Worm (Caenorhabditis elegans) whole organism, late embryonic: Measurements from ENCODE around the gene ugt-49.

ENCODE experiments used
- K02D7.2 ChIP-seq: sonication (generic microtip); optimal IDR thresholded peaks from 2 replicates; lab custom pipeline; 2017; ENCODE audit warnings: mild to moderate bottlenecking, missing genetic modification characterization, missing compliant biosample characterization
- K09A11.1 ChIP-seq: sonication (generic microtip); optimal IDR thresholded peaks from 2 replicates; lab custom pipeline; 2017; ENCODE audit warnings: antibody characterized with exemption, mild to moderate bottlenecking, missing genetic modification characterization, missing compliant biosample characterization; ENCODE audit not compliant: insufficient read depth
- T23F11.4 ChIP-seq: fragments of 200-800 bp; sonication (Bioruptor generic); optimal IDR thresholded peaks from 2 replicates; lab custom pipeline; 2018; ENCODE audit warnings: mild to moderate bottlenecking, missing genetic modification characterization, missing compliant biosample characterization
- ahr-1 ChIP-seq: sonication (generic microtip); optimal IDR thresholded peaks from 2 replicates; lab custom pipeline; 2016; ENCODE audit warnings: missing genetic modification characterization, missing compliant biosample characterization
- ceh-18 ChIP-seq: sonication (generic microtip); optimal IDR thresholded peaks from 2 replicates; lab custom pipeline; 2016; ENCODE audit warnings: missing genetic modification characterization, missing compliant biosample characterization
- ceh-19 ChIP-seq: fragments of 200-800 bp; sonication (Bioruptor generic); optimal IDR thresholded peaks from 2 replicates; lab custom pipeline; 2018; ENCODE audit warnings: mild to moderate bottlenecking, missing genetic modification characterization, missing compliant biosample characterization
- ceh-22 ChIP-seq: sonication (generic microtip); optimal IDR thresholded peaks from 2 replicates; lab custom pipeline; 2017; ENCODE audit warnings: missing biosample characterization, missing genetic modification characterization
- ceh-31 ChIP-seq: sonication (generic microtip); optimal IDR thresholded peaks from 2 replicates; lab custom pipeline; 2016; ENCODE audit warnings: missing genetic modification characterization, missing compliant biosample characterization
- ceh-45 ChIP-seq: fragments of 200-800 bp; sonication (Bioruptor generic); IDR thresholded peaks from 2 replicates; pipeline ENCODE4 v1.3.6; 2022; ENCODE audit warnings: missing genetic modification reagents, missing genetic modification characterization, missing compliant biosample characterization
- ceh-9 ChIP-seq: sonication (generic microtip); optimal IDR thresholded peaks from 2 replicates; lab custom pipeline; 2016; ENCODE audit warnings: mild to moderate bottlenecking, missing genetic modification characterization, inconsistent platforms, missing compliant biosample characterization
- che-1 ChIP-seq: sonication (generic microtip); optimal IDR thresholded peaks from 2 replicates; lab custom pipeline; 2016; ENCODE audit warnings: mild to moderate bottlenecking, missing genetic modification characterization, missing compliant biosample characterization
- dve-1 ChIP-seq: sonication (generic microtip); optimal IDR thresholded peaks from 2 replicates; lab custom pipeline; 2017; ENCODE audit warnings: antibody characterized with exemption, mild to moderate bottlenecking, missing genetic modification characterization, missing compliant biosample characterization
- elt-2 ChIP-seq: sonication (generic microtip); optimal IDR thresholded peaks from 2 replicates; lab custom pipeline; 2016; ENCODE audit warnings: missing genetic modification reagents, missing genetic modification characterization, missing compliant biosample characterization
- ets-4 ChIP-seq: sonication (generic microtip); optimal IDR thresholded peaks from 2 replicates; lab custom pipeline; 2016; ENCODE audit warnings: missing genetic modification characterization, missing compliant biosample characterization
- eyg-1 ChIP-seq: sonication (generic microtip); optimal IDR thresholded peaks from 2 replicates; lab custom pipeline; 2016; ENCODE audit warnings: missing genotype, missing genetic modification characterization, missing compliant biosample characterization
- fax-1 ChIP-seq: sonication (generic microtip); optimal IDR thresholded peaks from 2 replicates; lab custom pipeline; 2016; ENCODE audit warnings: missing genotype, missing genetic modification characterization, missing compliant biosample characterization
- fkh-6 ChIP-seq: sonication (generic microtip); optimal IDR thresholded peaks from 2 replicates; lab custom pipeline; 2016; ENCODE audit warnings: missing genetic modification characterization, missing compliant biosample characterization
- gmeb-2 ChIP-seq: sonication (generic microtip); optimal IDR thresholded peaks from 2 replicates; lab custom pipeline; 2016; ENCODE audit warnings: missing genetic modification characterization, inconsistent platforms, missing compliant biosample characterization
- hlh-13 ChIP-seq: fragments of 200-800 bp; sonication (Bioruptor generic); optimal IDR thresholded peaks from 2 replicates; lab custom pipeline; 2018; ENCODE audit warnings: mild to moderate bottlenecking, missing genetic modification characterization, missing compliant biosample characterization
- hlh-15 ChIP-seq: sonication (generic microtip); optimal IDR thresholded peaks from 2 replicates; lab custom pipeline; 2016; ENCODE audit warnings: missing genetic modification characterization, missing compliant biosample characterization
- hlh-30 ChIP-seq: sonication (generic microtip); optimal IDR thresholded peaks from 2 replicates; lab custom pipeline; 2017; ENCODE audit warnings: antibody characterized with exemption, missing genetic modification characterization, missing compliant biosample characterization; ENCODE audit not compliant: insufficient read depth
- lim-6 ChIP-seq: sonication (generic microtip); optimal IDR thresholded peaks from 2 replicates; lab custom pipeline; 2016; ENCODE audit warnings: missing genetic modification characterization, missing compliant biosample characterization
- mec-3 ChIP-seq: sonication (generic microtip); optimal IDR thresholded peaks from 2 replicates; lab custom pipeline; 2016; ENCODE audit warnings: borderline replicate concordance, missing genetic modification characterization, missing compliant biosample characterization
- nfya-1 ChIP-seq: sonication (generic microtip); optimal IDR thresholded peaks from 2 replicates; lab custom pipeline; 2017; ENCODE audit warnings: missing genetic modification characterization, mild to moderate bottlenecking, missing compliant biosample characterization, antibody characterized with exemption, moderate library complexity
- nhr-11 ChIP-seq: fragments of 150-350 bp; optimal IDR thresholded peaks from 2 replicates; lab custom pipeline; 2014; ENCODE audit warnings: missing biosample characterization, missing genetic modification characterization
- nhr-232 ChIP-seq: sonication (generic microtip); optimal IDR thresholded peaks from 2 replicates; lab custom pipeline; 2016; ENCODE audit warnings: missing genetic modification characterization, missing compliant biosample characterization
- npax-4 ChIP-seq: sonication (generic microtip); optimal IDR thresholded peaks from 2 replicates; lab custom pipeline; 2016; ENCODE audit warnings: missing genetic modification characterization, missing compliant biosample characterization
- odd-2 ChIP-seq: sonication (generic microtip); optimal IDR thresholded peaks from 2 replicates; lab custom pipeline; 2017; ENCODE audit warnings: antibody characterized with exemption, mild to moderate bottlenecking, missing genetic modification characterization, missing compliant biosample characterization
- pag-3 ChIP-seq: sonication (generic microtip); optimal IDR thresholded peaks from 2 replicates; lab custom pipeline; 2016; ENCODE audit warnings: missing compliant biosample characterization, missing genetic modification characterization, borderline replicate concordance
- pax-1 ChIP-seq: fragments of 150-350 bp; optimal IDR thresholded peaks from 2 replicates; lab custom pipeline; 2014; ENCODE audit warnings: missing biosample characterization, missing genetic modification characterization
- pha-2 ChIP-seq: sonication (generic microtip); optimal IDR thresholded peaks from 2 replicates; lab custom pipeline; 2017; ENCODE audit warnings: mild to moderate bottlenecking, missing genetic modification characterization, missing compliant biosample characterization
- pqm-1 ChIP-seq: sonication (generic microtip); optimal IDR thresholded peaks from 2 replicates; lab custom pipeline; 2016; ENCODE audit warnings: missing genetic modification characterization, missing compliant biosample characterization
- pros-1 ChIP-seq: fragments of 150-350 bp; optimal IDR thresholded peaks from 2 replicates; lab custom pipeline; 2014; ENCODE audit warnings: missing biosample characterization, missing genetic modification reagents, missing genetic modification characterization
- ref-2 ChIP-seq: sonication (generic microtip); optimal IDR thresholded peaks from 2 replicates; lab custom pipeline; 2016; ENCODE audit warnings: missing genetic modification characterization, missing compliant biosample characterization
- rnt-1 ChIP-seq: sonication (generic microtip); optimal IDR thresholded peaks from 2 replicates; lab custom pipeline; 2016; ENCODE audit warnings: missing genetic modification characterization, missing compliant biosample characterization
- sox-2 ChIP-seq: fragments of 200-800 bp; sonication (Bioruptor generic); IDR thresholded peaks from 2 replicates; pipeline ENCODE4 v1.3.6; 2022; ENCODE audit warnings: missing genetic modification reagents, missing genetic modification characterization, missing compliant biosample characterization
- syd-9 ChIP-seq: sonication (generic microtip); optimal IDR thresholded peaks from 2 replicates; lab custom pipeline; 2016; ENCODE audit warnings: mild to moderate bottlenecking, missing genetic modification characterization, moderate library complexity, missing compliant biosample characterization
- tbx-2 ChIP-seq: sonication (generic microtip); optimal IDR thresholded peaks from 2 replicates; lab custom pipeline; 2016; ENCODE audit warnings: missing genetic modification characterization, missing compliant biosample characterization
- unc-3 ChIP-seq, 2 experiments: fragments of 200-800 bp in 1 of 2; sonication (Bioruptor generic) in 1 of 2; sonication (generic microtip) in 1 of 2; conservative IDR thresholded peaks in 1 of 2; optimal IDR thresholded peaks in 1 of 2; 2 replicates each; pipeline versions ENCODE4 v1.3.6 to Lab custom; 2016 to 2022; ENCODE audit warnings: missing compliant biosample characterization in 2 of 2, missing genetic modification characterization in 2 of 2, missing genetic modification reagents in 1 of 2
- unc-42 ChIP-seq: sonication (generic microtip); optimal IDR thresholded peaks from 2 replicates; lab custom pipeline; 2016; ENCODE audit warnings: missing genotype, missing genetic modification characterization, missing compliant biosample characterization
- unc-55 ChIP-seq: sonication (generic microtip); optimal IDR thresholded peaks from 2 replicates; lab custom pipeline; 2017; ENCODE audit warnings: missing biosample characterization, missing genetic modification reagents, missing genetic modification characterization
- ztf-16 ChIP-seq: sonication (generic microtip); optimal IDR thresholded peaks from 2 replicates; lab custom pipeline; 2017; ENCODE audit warnings: missing genetic modification characterization, missing compliant biosample characterization

The ugt-49 gene

ce11 chrV:10361830-10362397 is 10.2 kb upstream of the ugt-49 start, which contains the start of gene cash-1 (continued):
- TF ChIP-seq ceh-45 = no peak
- no peak for TF ChIP-seq unc-55
- no peak for TF ChIP-seq mec-3 (tag; lab: Kevin White, UChicago)
- no peak for TF ChIP-seq gmeb-2 (tag; lab: Kevin White, UChicago)
- TF ChIP-seq hlh-13 (GFP tag; lab: Kevin White, UChicago) = no peak
- no peak for TF ChIP-seq nhr-11 (tag; lab: Kevin White, UChicago)
- TF ChIP-seq ceh-22 = no peak
- TF ChIP-seq hlh-30 (tag; lab: Kevin White, UChicago) = peak; percentile 66
- no peak for TF ChIP-seq pqm-1
- no peak for TF ChIP-seq fkh-6
- TF ChIP-seq unc-42 (tag; lab: Kevin White, UChicago) = peak; percentile 94
- no peak for TF ChIP-seq che-1 (tag; lab: Kevin White, UChicago)
- no peak for TF ChIP-seq dve-1 (tag; lab: Kevin White, UChicago)
- TF ChIP-seq syd-9 (tag; lab: Kevin White, UChicago) = no peak
- TF ChIP-seq, all 69 proteins: peak for 9

- TF ChIP-seq rnt-1 (tag; lab: Kevin White, UChicago) = no peak
- TF ChIP-seq hlh-15 (tag; lab: Kevin White, UChicago) = no peak
- TF ChIP-seq pax-1 (tag; lab: Kevin White, UChicago) = no peak
- no peak for TF ChIP-seq lim-6
- TF ChIP-seq npax-4 (tag; lab: Kevin White, UChicago) = no peak
- TF ChIP-seq ets-4 = no peak
- no peak for TF ChIP-seq syd-9 (tag; lab: Kevin White, UChicago)
- no peak for TF ChIP-seq ceh-9 (tag; lab: Kevin White, UChicago)
- no peak for TF ChIP-seq unc-3 (GFP tag; conservative IDR thresholded peaks at IDR 0.05; lab: Robert Waterston, UW)
- TF ChIP-seq unc-3 (tag; optimal IDR thresholded peaks at IDR 0.05; lab: Kevin White, UChicago) = no peak
- TF ChIP-seq tbx-2 (tag; lab: Kevin White, UChicago) = no peak
- TF ChIP-seq hlh-13 (GFP tag; lab: Kevin White, UChicago) = no peak
- no peak for TF ChIP-seq ceh-45
- TF ChIP-seq nfya-1 (tag; lab: Kevin White, UChicago) = no peak
- no peak for TF ChIP-seq K09A11.1 (tag; lab: Kevin White, UChicago)
- no peak for TF ChIP-seq pha-2 (tag; lab: Kevin White, UChicago)
- TF ChIP-seq ceh-18 (tag; lab: Kevin White, UChicago) = no peak
- TF ChIP-seq elt-2 (tag; lab: Kevin White, UChicago) = no peak
- no peak for TF ChIP-seq K02D7.2 (tag; lab: Kevin White, UChicago)
These were observed 8.3 kb upstream of the ugt-49 start for ce11 chrV:10363834-10364233.

ce11 chrV:10368256-10368655 is 3.9 kb upstream of the ugt-49 start, which contains the start of gene sri-20:
Gene sri-20 (plus strand): TSS chrV:10368556.
- TF ChIP-seq T23F11.4 (GFP tag; lab: Kevin White, UChicago) (no peak), pag-3 (tag; lab: Kevin White, UChicago) (no peak), npax-4 (tag; lab: Kevin White, UChicago) (no peak), unc-3 (GFP tag; conservative IDR thresholded peaks at IDR 0.05; lab: Robert Waterston, UW) (no peak), unc-3 (tag; optimal IDR thresholded peaks at IDR 0.05; lab: Kevin White, UChicago) (no peak), ceh-22 (no peak), ref-2 (tag; lab: Kevin White, UChicago) (no peak), syd-9 (tag; lab: Kevin White, UChicago) (no peak), ceh-19 (GFP tag; lab: Kevin White, UChicago) (no peak), ceh-31 (tag; lab: Kevin White, UChicago) (no peak), fax-1 (tag; lab: Kevin White, UChicago) (no peak), pros-1 (tag; lab: Kevin White, UChicago) (no peak), odd-2 (no peak), ahr-1 (tag; lab: Kevin White, UChicago) (no peak), elt-2 (tag; lab: Kevin White, UChicago) (no peak), ztf-16 (tag; lab: Kevin White, UChicago) (no peak), che-1 (tag; lab: Kevin White, UChicago) (no peak), pax-1 (tag; lab: Kevin White, UChicago) (no peak), sox-2 (no peak), nhr-232 (tag; lab: Kevin White, UChicago) (no peak), eyg-1 (tag; lab: Kevin White, UChicago) (no peak)
